Fruit fly (Drosophila melanogaster): Measurements from ENCODE around the gene Atg1.

The Atg1 gene

DNA sequence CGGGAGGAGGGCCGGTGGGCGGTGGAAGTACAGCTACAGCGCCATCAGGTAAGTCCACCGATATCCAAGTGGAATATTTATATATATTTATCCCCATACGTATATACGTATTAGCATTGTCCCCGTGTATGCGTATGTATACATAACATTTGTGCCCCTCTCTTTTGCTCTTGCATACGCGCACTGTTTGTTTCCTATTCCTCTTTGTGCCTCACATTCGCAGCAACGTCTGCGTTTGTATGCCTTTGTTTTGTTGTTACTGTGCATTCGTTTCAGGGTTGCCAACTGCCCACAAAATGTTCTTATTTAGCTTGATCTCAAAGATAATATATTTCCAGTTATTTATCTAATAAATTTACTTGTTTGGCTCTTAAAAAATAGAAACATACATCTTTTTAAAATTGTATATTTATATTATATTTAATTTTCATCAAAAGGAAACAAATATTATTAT is 1.4 kb upstream of the Atg1 start (continued):
- TF ChIP-seq CG8359 (GFP tag; optimal IDR thresholded peaks at IDR 0.05; ENCODE audit: borderline replicate concordance) (no peak), nerfin-1 (tag; optimal IDR thresholded peaks at IDR 0.05) (peak; percentile 22), Ada2b (GFP tag; IDR thresholded peaks at IDR 0.05) (peak; percentile 29), gcm2 (GFP tag; optimal IDR thresholded peaks at IDR 0.05) (no peak), CG9437 (GFP tag; optimal IDR thresholded peaks at IDR 0.05) (peak; percentile 34), Tbp (GFP tag; optimal IDR thresholded peaks at IDR 0.05) (no peak), CG3726 (GFP tag; IDR thresholded peaks at IDR 0.05) (no peak), lola (GFP tag; optimal IDR thresholded peaks at IDR 0.05) (peak in 1 of 3 experiments; percentile 39), Hmr (GFP tag; optimal IDR thresholded peaks at IDR 0.05) (no peak), ttk (GFP tag; IDR thresholded peaks at IDR 0.05) (no peak), CG6813 (GFP tag; optimal IDR thresholded peaks at IDR 0.05) (peak; percentile 41), dati (GFP tag; IDR thresholded peaks at IDR 0.05) (no peak), CG3065 (GFP tag; optimal IDR thresholded peaks at IDR 0.05) (no peak), Eip74EF (GFP tag; optimal IDR thresholded peaks at IDR 0.05) (peak in 1 of 2 experiments; percentile 40), CG3838 (GFP tag; optimal IDR thresholded peaks at IDR 0.05) (no peak), CG10959 (GFP tag; IDR thresholded peaks at IDR 0.05) (no peak), Sox100B (GFP tag; optimal IDR thresholded peaks at IDR 0.05) (no peak), wek (GFP tag; optimal IDR thresholded peaks at IDR 0.05) (no peak), CG4424 (GFP tag; optimal IDR thresholded peaks at IDR 0.05) (peak; percentile 19), fd3F (GFP tag; optimal IDR thresholded peaks at IDR 0.05) (peak; percentile 14), trh (GFP tag; optimal IDR thresholded peaks at IDR 0.05) (no peak), exex (tag; optimal IDR thresholded peaks at IDR 0.05) (no peak), hb (GFP tag; IDR thresholded peaks at IDR 0.05; ENCODE audit: partially characterized antibody) (no peak), Antp (GFP tag; optimal IDR thresholded peaks at IDR 0.05) (no peak), pros (GFP tag; optimal IDR thresholded peaks at IDR 0.05) (no peak), chn (GFP tag; optimal IDR thresholded peaks at IDR 0.05) (no peak), fru (optimal IDR thresholded peaks at IDR 0.05) (no peak), CG7963 (GFP tag; IDR thresholded peaks at IDR 0.05; ENCODE audit: partially characterized antibody) (no peak), zfh2 (GFP tag; optimal IDR thresholded peaks at IDR 0.05) (no peak), CG34376 (GFP tag; optimal IDR thresholded peaks at IDR 0.05) (peak; percentile 72), CG7357 (GFP tag; IDR thresholded peaks at IDR 0.05) (no peak), bowl (GFP tag; IDR thresholded peaks at IDR 0.05) (no peak), CG30020 (tag; optimal IDR thresholded peaks at IDR 0.05) (peak; percentile 7), CG9932 (GFP tag; IDR thresholded peaks at IDR 0.05) (no peak), ssp (GFP tag; IDR thresholded peaks at IDR 0.05) (no peak), CG4617 (GFP tag; optimal IDR thresholded peaks at IDR 0.05; ENCODE audit: borderline replicate concordance) (no peak), Vsx1 (GFP tag; optimal IDR thresholded peaks at IDR 0.05) (no peak), CG5180 (GFP tag; optimal IDR thresholded peaks at IDR 0.05) (no peak), BEAF-32 (GFP tag; optimal IDR thresholded peaks at IDR 0.05) (no peak), Dbx (GFP tag; IDR thresholded peaks at IDR 0.05) (no peak), CG33557 (GFP tag; optimal IDR thresholded peaks at IDR 0.05) (peak; percentile 37), CG9876 (GFP tag; optimal IDR thresholded peaks at IDR 0.05) (no peak), vvl (GFP tag; IDR thresholded peaks at IDR 0.05) (peak; percentile 69), D19A (tag; optimal IDR thresholded peaks at IDR 0.05) (peak; percentile 76), CG1832 (GFP tag; optimal IDR thresholded peaks at IDR 0.05) (no peak), ap (GFP tag; IDR thresholded peaks at IDR 0.05) (no peak), CG3995 (GFP tag; optimal IDR thresholded peaks at IDR 0.05) (no peak), CG13424 (tag; optimal IDR thresholded peaks at IDR 0.05) (peak; percentile 65), danr (GFP tag; IDR thresholded peaks at IDR 0.05) (no peak), unc-4 (GFP tag; IDR thresholded peaks at IDR 0.05; ENCODE audit: partially characterized antibody) (peak; percentile 17; the same call in 1 of the 2 replicates), CG17186 (GFP tag; optimal IDR thresholded peaks at IDR 0.05) (no peak)

Data from whole organism, embryonic.